Worm (Caenorhabditis elegans) whole organism, early embryonic: ENCODE data around the gene ZK262.2.
"Not testable (repeated sequence)": the region's sequence is repeated elsewhere in the genome, so short reads cannot be mapped to it uniquely, and the experiment has no call there.

ENCODE experiments used
- B0310.2 ChIP-seq: sonication (generic microtip); optimal IDR thresholded peaks from 2 replicates; lab custom pipeline; 2016; ENCODE audit warnings: mild to moderate bottlenecking, missing genetic modification characterization, missing compliant biosample characterization
- F13C5.2 ChIP-seq: sonication (generic microtip); optimal IDR thresholded peaks from 2 replicates; lab custom pipeline; 2017; ENCODE audit warnings: mild to moderate bottlenecking, missing genetic modification characterization, inconsistent platforms, missing compliant biosample characterization
- aly-1 ChIP-seq: sonication (generic microtip); optimal IDR thresholded peaks from 2 replicates; lab custom pipeline; 2016; ENCODE audit warnings: missing genetic modification characterization, missing compliant biosample characterization
- ama-1 ChIP-seq: fragments of 150-350 bp; optimal IDR thresholded peaks from 2 replicates; lab custom pipeline; 2014
- ceh-13 ChIP-seq: fragments of 200-800 bp; sonication (Bioruptor generic); optimal IDR thresholded peaks from 2 replicates; lab custom pipeline; 2018; ENCODE audit warnings: mild to moderate bottlenecking, missing genetic modification characterization, missing compliant biosample characterization
- ceh-36 ChIP-seq: sonication (generic microtip); optimal IDR thresholded peaks from 2 replicates; lab custom pipeline; 2016; ENCODE audit warnings: missing genetic modification characterization, inconsistent platforms, missing compliant biosample characterization
- ets-7 ChIP-seq: sonication (generic microtip); optimal IDR thresholded peaks from 2 replicates; lab custom pipeline; 2016; ENCODE audit warnings: missing genotype, missing genetic modification characterization, missing compliant biosample characterization
- flt-1 ChIP-seq: fragments of 200-800 bp; sonication (Bioruptor generic); IDR thresholded peaks from 2 replicates; pipeline ENCODE4 v1.3.6; 2022; ENCODE audit warnings: missing genetic modification characterization, missing compliant biosample characterization
- hmbx-1 ChIP-seq: sonication (generic microtip); optimal IDR thresholded peaks from 2 replicates; lab custom pipeline; 2016; ENCODE audit warnings: mild to moderate bottlenecking, missing genetic modification characterization, missing compliant biosample characterization
- hmg-4 ChIP-seq: fragments of 200-800 bp; sonication (Bioruptor generic); optimal IDR thresholded peaks from 2 replicates; lab custom pipeline; 2018; ENCODE audit warnings: mild to moderate bottlenecking, missing genetic modification characterization, missing compliant biosample characterization
- hnd-1 ChIP-seq: sonication (generic microtip); optimal IDR thresholded peaks from 2 replicates; lab custom pipeline; 2016; ENCODE audit warnings: missing genetic modification characterization, missing compliant biosample characterization
- pes-1 ChIP-seq: fragments of 200-800 bp; sonication (Bioruptor generic); IDR thresholded peaks from 2 replicates; pipeline ENCODE4 v1.3.6; 2022; ENCODE audit warnings: missing genetic modification reagents, missing genetic modification characterization, missing compliant biosample characterization
- scrt-1 ChIP-seq: fragments of 200-800 bp; sonication (Bioruptor generic); IDR thresholded peaks from 2 replicates; pipeline ENCODE4 v1.3.6; 2022; ENCODE audit warnings: missing genetic modification characterization, missing compliant biosample characterization
- sea-1 ChIP-seq: fragments of 200-800 bp; sonication (Bioruptor generic); conservative IDR thresholded peaks from 2 replicates; pipeline ENCODE4 v1.3.6; 2022; ENCODE audit warnings: missing genetic modification characterization, missing compliant biosample characterization
- tbx-11 ChIP-seq: fragments of 200-800 bp; sonication (Bioruptor generic); IDR thresholded peaks from 2 replicates; pipeline ENCODE4 v1.3.6; 2022; ENCODE audit warnings: missing genetic modification characterization, missing compliant biosample characterization
- tbx-37 ChIP-seq: fragments of 200-800 bp; sonication (Bioruptor generic); conservative IDR thresholded peaks from 2 replicates; pipeline ENCODE4 v1.3.6; 2022; ENCODE audit warnings: missing genetic modification reagents, missing genetic modification characterization, missing compliant biosample characterization
- tra-4 ChIP-seq: sonication (generic microtip); optimal IDR thresholded peaks from 2 replicates; lab custom pipeline; 2017; ENCODE audit warnings: missing genetic modification characterization, missing compliant biosample characterization

Gene ZK262.2

ce11 chrV:18414051-18414450, 1.3 kb upstream of the ZK262.2 start, which contains the start of gene txt-8:
Gene txt-8, plus strand, starts transcription at chrV:18414351.
- TF ChIP-seq sea-1 (GFP tag; lab: Robert Waterston, UW) (no peak), ceh-13 (GFP tag; lab: Kevin White, UChicago) (no peak), hnd-1 (tag; lab: Kevin White, UChicago) (no peak), ceh-36 (no peak), B0310.2 (no peak), tra-4 (tag; lab: Kevin White, UChicago) (no peak), aly-1 (no peak)

ce11 chrV:18412351-18412750, 436 bp downstream of the ZK262.2 start:
- TF ChIP-seq ets-7 (tag; lab: Kevin White, UChicago) (no peak), flt-1 (GFP tag; lab: Robert Waterston, UW) (no peak), pes-1 (GFP tag; lab: Robert Waterston, UW) (no peak), tbx-37 (GFP tag; lab: Robert Waterston, UW) (no peak), B0310.2 (no peak), ceh-36 (no peak), ceh-13 (GFP tag; lab: Kevin White, UChicago) (no peak), hmbx-1 (tag; lab: Kevin White, UChicago) (no peak), tbx-11 (GFP tag; lab: Robert Waterston, UW) (no peak), hnd-1 (tag; lab: Kevin White, UChicago) (no peak), F13C5.2 (tag; lab: Kevin White, UChicago) (no peak), aly-1 (no peak), tra-4 (tag; lab: Kevin White, UChicago) (no peak), hmg-4 (GFP tag; lab: Kevin White, UChicago) (no peak), ama-1 (no peak), sea-1 (GFP tag; lab: Robert Waterston, UW) (no peak), scrt-1 (no peak)

- TF ChIP-seq hnd-1 (tag; lab: Kevin White, UChicago) = no peak
- no peak for TF ChIP-seq tbx-37 (GFP tag; lab: Robert Waterston, UW)
- no peak for TF ChIP-seq ama-1
- no peak for TF ChIP-seq scrt-1
- no peak for TF ChIP-seq tra-4 (tag; lab: Kevin White, UChicago)
- TF ChIP-seq ceh-36 = no peak
These were observed 2.6 kb downstream of the ZK262.2 start, which contains the start of gene srh-207 for ce11 chrV:18410142-18410541. Gene srh-207, minus strand, starts transcription at chrV:18410242.

- TF ChIP-seq ceh-36; scrt-1; tra-4 (tag; lab: Kevin White, UChicago): not testable (repeated sequence)
These were observed 8.0 kb downstream of the ZK262.2 start, which contains the start of gene srh-209 for ce11 chrV:18404767-18405166. Gene srh-209, minus strand, starts transcription at chrV:18404867.

ce11 chrV:18402743-18403142, 10.0 kb downstream of the ZK262.2 start:
- TF ChIP-seq pes-1 (GFP tag; lab: Robert Waterston, UW) = no peak
- TF ChIP-seq aly-1 = no peak
- no peak for TF ChIP-seq tbx-37 (GFP tag; lab: Robert Waterston, UW)
- no peak for TF ChIP-seq F13C5.2 (tag; lab: Kevin White, UChicago)
- TF ChIP-seq tra-4 (tag; lab: Kevin White, UChicago) = no peak
- no peak for TF ChIP-seq hmg-4 (GFP tag; lab: Kevin White, UChicago)
- TF ChIP-seq ceh-36 = no peak

- TF ChIP-seq ets-7 (tag; lab: Kevin White, UChicago) (no peak), tra-4 (tag; lab: Kevin White, UChicago) (no peak), hmbx-1 (tag; lab: Kevin White, UChicago) (no peak), F13C5.2 (tag; lab: Kevin White, UChicago) (no peak), tbx-11 (GFP tag; lab: Robert Waterston, UW) (no peak), ama-1 (no peak), ceh-36 (no peak), hmg-4 (GFP tag; lab: Kevin White, UChicago) (no peak), sea-1 (GFP tag; lab: Robert Waterston, UW) (no peak)
These were observed 15.0 kb downstream of the ZK262.2 start, which contains the start of gene Y51A2B.16 for ce11 chrV:18397814-18398213. Gene Y51A2B.16, minus strand, starts transcription at chrV:18397914.

- TF ChIP-seq ets-7 (tag; lab: Kevin White, UChicago) = no peak
- TF ChIP-seq hmbx-1 (tag; lab: Kevin White, UChicago) = no peak
- TF ChIP-seq tra-4 (tag; lab: Kevin White, UChicago) = no peak
- no peak for TF ChIP-seq pes-1 (GFP tag; lab: Robert Waterston, UW)
- no peak for TF ChIP-seq F13C5.2 (tag; lab: Kevin White, UChicago)
- TF ChIP-seq B0310.2 = no peak
- TF ChIP-seq ceh-13 (GFP tag; lab: Kevin White, UChicago) = no peak
- no peak for TF ChIP-seq scrt-1
- TF ChIP-seq hmg-4 (GFP tag; lab: Kevin White, UChicago) = no peak
- TF ChIP-seq hnd-1 (tag; lab: Kevin White, UChicago) = no peak
These were observed 17.1 kb downstream of the ZK262.2 start, which contains the start of gene Y51A2B.9 for ce11 chrV:18395649-18396048. Gene Y51A2B.9, minus strand, starts transcription at chrV:18395749.

ce11 chrV:18394203-18394602, 18.6 kb downstream of the ZK262.2 start, which contains the start of gene Y51A2B.6:
Gene Y51A2B.6, minus strand, starts transcription at chrV:18394303.
- no peak for TF ChIP-seq aly-1
- TF ChIP-seq F13C5.2 (tag; lab: Kevin White, UChicago) = no peak
- TF ChIP-seq ceh-36 = no peak
- no peak for TF ChIP-seq hmg-4 (GFP tag; lab: Kevin White, UChicago)
- no peak for TF ChIP-seq B0310.2
- no peak for TF ChIP-seq ets-7 (tag; lab: Kevin White, UChicago)
- TF ChIP-seq scrt-1 = no peak
- no peak for TF ChIP-seq hnd-1 (tag; lab: Kevin White, UChicago)
- TF ChIP-seq sea-1 (GFP tag; lab: Robert Waterston, UW) = no peak
- TF ChIP-seq pes-1 (GFP tag; lab: Robert Waterston, UW) = no peak
- no peak for TF ChIP-seq hmbx-1 (tag; lab: Kevin White, UChicago)
- no peak for TF ChIP-seq flt-1 (GFP tag; lab: Robert Waterston, UW)
- no peak for TF ChIP-seq tbx-37 (GFP tag; lab: Robert Waterston, UW)
- TF ChIP-seq tbx-11 (GFP tag; lab: Robert Waterston, UW) = no peak
- TF ChIP-seq ama-1 = no peak
